Fruit fly (Drosophila melanogaster): ENCODE results near the gene CG5418.

CG5418 gene

dm6 chr2L:12424555-12424954 lies 28.5 kb downstream of the CG5418 start, which contains the start of gene Fam92 (continued):
- TF ChIP-seq pita (GFP tag; optimal IDR thresholded peaks at IDR 0.05) (peak; percentile 11), Usf (GFP tag; optimal IDR thresholded peaks at IDR 0.05) (no peak), Hr3 (GFP tag; optimal IDR thresholded peaks at IDR 0.05) (peak; percentile 46), exex (tag; optimal IDR thresholded peaks at IDR 0.05) (no peak), Rx (GFP tag; IDR thresholded peaks at IDR 0.05) (no peak), CG6272 (GFP tag; IDR thresholded peaks at IDR 0.05) (no peak), CG32532 (GFP tag; IDR thresholded peaks at IDR 0.05) (peak; percentile 73; the same call in 1 of the 2 replicates), CG12769 (tag; optimal IDR thresholded peaks at IDR 0.05) (peak; percentile 49), CG8290 (GFP tag; optimal IDR thresholded peaks at IDR 0.05) (peak; percentile 52), CG8290 (tag; optimal IDR thresholded peaks at IDR 0.05) (peak in 1 of 2 experiments; percentile 68), CG11093 (GFP tag; IDR thresholded peaks at IDR 0.05) (no peak), sens (GFP tag) (peak; percentile 90), CG4730 (GFP tag; IDR thresholded peaks at IDR 0.05) (no peak), eve (GFP tag; optimal IDR thresholded peaks at IDR 0.05) (no peak), pan (optimal IDR thresholded peaks at IDR 0.05) (no peak), pan (GFP tag; optimal IDR thresholded peaks at IDR 0.05 in 1 of 2, IDR thresholded peaks at IDR 0.05 in 1 of 2) (peak in 1 of 2 experiments; percentile 66), inv (GFP tag; IDR thresholded peaks at IDR 0.05; ENCODE audit: partially characterized antibody) (no peak), aop (GFP tag; IDR thresholded peaks at IDR 0.05) (no peak), CG10565 (GFP tag; optimal IDR thresholded peaks at IDR 0.05) (no peak), CG13296 (GFP tag; optimal IDR thresholded peaks at IDR 0.05) (peak; percentile 21), nerfin-2 (GFP tag; IDR thresholded peaks at IDR 0.05; ENCODE audit: partially characterized antibody) (no peak), ATbp (GFP tag; optimal IDR thresholded peaks at IDR 0.05) (no peak), ERR (GFP tag; optimal IDR thresholded peaks at IDR 0.05) (no peak), CG2889 (GFP tag; IDR thresholded peaks at IDR 0.05) (no peak), CG3995 (GFP tag; optimal IDR thresholded peaks at IDR 0.05) (peak; percentile 26), ac (GFP tag; optimal IDR thresholded peaks at IDR 0.05) (no peak), bcd (GFP tag; optimal IDR thresholded peaks at IDR 0.05) (peak; percentile 23), Xrp1 (GFP tag; IDR thresholded peaks at IDR 0.05) (no peak), CG3838 (GFP tag; optimal IDR thresholded peaks at IDR 0.05) (no peak), CG10267 (tag; optimal IDR thresholded peaks at IDR 0.05) (peak; percentile 65), CG2120 (GFP tag; optimal IDR thresholded peaks at IDR 0.05) (peak; percentile 47), ind (GFP tag; optimal IDR thresholded peaks at IDR 0.05) (peak; percentile 36), h (optimal IDR thresholded peaks at IDR 0.05) (no peak), Hmr (GFP tag; optimal IDR thresholded peaks at IDR 0.05) (peak; percentile 48), CG2202 (tag; optimal IDR thresholded peaks at IDR 0.05) (no peak), cwo (GFP tag; optimal IDR thresholded peaks at IDR 0.05) (no peak), CG4282 (GFP tag; optimal IDR thresholded peaks at IDR 0.05) (no peak), CG3065 (GFP tag; optimal IDR thresholded peaks at IDR 0.05) (no peak), sna (GFP tag; IDR thresholded peaks at IDR 0.05; ENCODE audit: partially characterized antibody) (no peak), maf-S (GFP tag; optimal IDR thresholded peaks at IDR 0.05) (peak; percentile 2), grau (tag; optimal IDR thresholded peaks at IDR 0.05) (peak; percentile 65), hbn (GFP tag; IDR thresholded peaks at IDR 0.05; ENCODE audit: partially characterized antibody) (no peak), CG13894 (tag; optimal IDR thresholded peaks at IDR 0.05) (peak; percentile 14), CkIIα-i1 (GFP tag; IDR thresholded peaks at IDR 0.05) (no peak), CG7372 (GFP tag; IDR thresholded peaks at IDR 0.05) (no peak), onecut (GFP tag; IDR thresholded peaks at IDR 0.05) (peak; percentile 56), CG8359 (GFP tag; optimal IDR thresholded peaks at IDR 0.05; ENCODE audit: borderline replicate concordance) (no peak), Doc2 (GFP tag; IDR thresholded peaks at IDR 0.05) (no peak), ab (GFP tag; optimal IDR thresholded peaks at IDR 0.05) (no peak), gfzf (GFP tag; optimal IDR thresholded peaks at IDR 0.05) (peak; percentile 15), crc (GFP tag; optimal IDR thresholded peaks at IDR 0.05) (no peak), NfI (GFP tag; optimal IDR thresholded peaks at IDR 0.05) (peak; percentile 71), grn (GFP tag; optimal IDR thresholded peaks at IDR 0.05) (no peak)
